Fruit fly (Drosophila melanogaster): ENCODE measurements around the gene CheB38a.
A peak's percentile ranks its signal among the peaks of the same experiment; 100 is the strongest.

CheB38a gene

dm6 chr2L:20797515-20797847, 20.9 kb downstream of the CheB38a start, which contains the start of gene CG9328 (continued):
- TF ChIP-seq Mes4 (GFP tag; optimal IDR thresholded peaks at IDR 0.05) (no peak), CG17359 (tag; optimal IDR thresholded peaks at IDR 0.05) (peak; percentile 51), CG12219 (GFP tag; optimal IDR thresholded peaks at IDR 0.05) (no peak), CHES-1-like (GFP tag; optimal IDR thresholded peaks at IDR 0.05) (peak; percentile 38), lab (GFP tag; optimal IDR thresholded peaks at IDR 0.05) (peak; percentile 71), hth (optimal IDR thresholded peaks at IDR 0.05) (no peak), Dbx (GFP tag; IDR thresholded peaks at IDR 0.05) (peak; percentile 63; the same call in 2 of the 3 replicates), Hmx (GFP tag; optimal IDR thresholded peaks at IDR 0.05) (no peak), CG7372 (GFP tag; IDR thresholded peaks at IDR 0.05) (no peak), bab2 (GFP tag; optimal IDR thresholded peaks at IDR 0.05) (no peak), NC2β (GFP tag; optimal IDR thresholded peaks at IDR 0.05) (no peak), Adf1 (GFP tag; IDR thresholded peaks at IDR 0.05) (peak; percentile 47; the same call in 1 of the 2 replicates), Scr (GFP tag; IDR thresholded peaks at IDR 0.05; ENCODE audit: partially characterized antibody) (peak; percentile 33; the same call in 1 of the 2 replicates), Hand (GFP tag; optimal IDR thresholded peaks at IDR 0.05) (no peak), CG8290 (GFP tag; optimal IDR thresholded peaks at IDR 0.05) (no peak), CG8290 (tag; optimal IDR thresholded peaks at IDR 0.05) (peak in 1 of 2 experiments; percentile 85), CG32767 (GFP tag; IDR thresholded peaks at IDR 0.05) (no peak), ems (GFP tag; optimal IDR thresholded peaks at IDR 0.05) (no peak), Vsx1 (GFP tag; optimal IDR thresholded peaks at IDR 0.05) (no peak), Antp (GFP tag; optimal IDR thresholded peaks at IDR 0.05) (no peak), Gsc (GFP tag; IDR thresholded peaks at IDR 0.05) (no peak), Stat92E (GFP tag; optimal IDR thresholded peaks at IDR 0.05) (peak in 1 of 3 experiments; percentile 78), BtbVII (GFP tag; optimal IDR thresholded peaks at IDR 0.05) (no peak), CG14014 (GFP tag; IDR thresholded peaks at IDR 0.05) (no peak; the same call in 1 of the 2 replicates), CG34224 (GFP tag; IDR thresholded peaks at IDR 0.05; ENCODE audit: partially characterized antibody) (no peak), CG13775 (GFP tag; optimal IDR thresholded peaks at IDR 0.05) (no peak), CG12942 (GFP tag; optimal IDR thresholded peaks at IDR 0.05) (no peak), CG34422 (GFP tag; IDR thresholded peaks at IDR 0.05) (peak; percentile 67; the same call in 1 of the 3 replicates), CG10462 (GFP tag; optimal IDR thresholded peaks at IDR 0.05) (no peak), toy (GFP tag; IDR thresholded peaks at IDR 0.05) (no peak), Lhr (GFP tag; optimal IDR thresholded peaks at IDR 0.05) (peak; percentile 33), aop (GFP tag; IDR thresholded peaks at IDR 0.05) (no peak), Oli (tag; optimal IDR thresholded peaks at IDR 0.05) (no peak), Fer1 (GFP tag; optimal IDR thresholded peaks at IDR 0.05) (peak; percentile 35), CG3995 (GFP tag; optimal IDR thresholded peaks at IDR 0.05) (no peak), CG1603 (tag; optimal IDR thresholded peaks at IDR 0.05) (peak; percentile 55), kay (GFP tag; optimal IDR thresholded peaks at IDR 0.05) (no peak), Dfd (GFP tag; optimal IDR thresholded peaks at IDR 0.05) (no peak), CG6254 (GFP tag; optimal IDR thresholded peaks at IDR 0.05) (no peak), H2.0 (GFP tag; IDR thresholded peaks at IDR 0.05) (no peak), lola (GFP tag; optimal IDR thresholded peaks at IDR 0.05) (no peak), vvl (GFP tag; IDR thresholded peaks at IDR 0.05) (peak; percentile 54; the same call in 1 of the 2 replicates), org-1 (GFP tag; optimal IDR thresholded peaks at IDR 0.05) (no peak), CG17186 (GFP tag; optimal IDR thresholded peaks at IDR 0.05) (no peak), zen2 (GFP tag; IDR thresholded peaks at IDR 0.05; ENCODE audit: partially characterized antibody) (0 out of 3 replicates have a peak, but pooled peaks have one; percentile 52), HLH4C (GFP tag; IDR thresholded peaks at IDR 0.05; ENCODE audit: partially characterized antibody) (peak; percentile 44; the same call in 1 of the 3 replicates), esg (GFP tag; conservative IDR thresholded peaks at IDR 0.05) (no peak), disco-r (GFP tag; optimal IDR thresholded peaks at IDR 0.05) (no peak), CG2120 (GFP tag; optimal IDR thresholded peaks at IDR 0.05) (peak; percentile 57), fd102C (GFP tag; optimal IDR thresholded peaks at IDR 0.05) (no peak), CG9797 (GFP tag; optimal IDR thresholded peaks at IDR 0.05) (peak; percentile 35)

All from whole organism, embryonic.